Fruit fly (Drosophila melanogaster) whole organism, embryonic: ENCODE results near the gene JIL-1.
A peak's percentile ranks its signal among the peaks of the same experiment; 100 is the strongest.

Experiments used
- CG11398 ChIP-seq: fragments of 200-800 bp; sonication (Bioruptor generic); optimal IDR thresholded peaks from 2 replicates; lab custom pipeline; 2016; ENCODE audit warnings: missing biosample characterization, missing genetic modification characterization
- CG1233 ChIP-seq: fragments of 200-800 bp; sonication (Bioruptor generic); optimal IDR thresholded peaks from 4 replicates; lab custom pipeline; 2018; ENCODE audit warnings: missing biosample characterization, mild to moderate bottlenecking, missing genetic modification characterization
- CG14441 ChIP-seq: fragments of 200-800 bp; sonication (Bioruptor generic); IDR thresholded peaks from 2 replicates; pipeline ENCODE4 v1.3.6; 2022; ENCODE audit warnings: missing biosample characterization, missing genetic modification characterization
- CG14860 ChIP-seq: fragments of 200-800 bp; sonication (Bioruptor generic); IDR thresholded peaks from 3 replicates; pipeline ENCODE4 v1.3.6; 2022; ENCODE audit warnings: missing biosample characterization, missing genetic modification characterization; ENCODE audit not compliant: partially characterized antibody
- CG15479 ChIP-seq: fragments of 200-800 bp; sonication (Bioruptor generic); optimal IDR thresholded peaks from 3 replicates; lab custom pipeline; 2019; ENCODE audit warnings: missing biosample characterization, mild to moderate bottlenecking, missing genetic modification characterization, moderate library complexity
- CG15514 ChIP-seq: fragments of 200-800 bp; sonication (Bioruptor generic); optimal IDR thresholded peaks from 3 replicates; lab custom pipeline; 2017; ENCODE audit warnings: missing biosample characterization, missing genetic modification characterization, mild to moderate bottlenecking, moderate library complexity, missing genetic modification reagents
- CG17568 ChIP-seq: fragments of 200-800 bp; sonication (Bioruptor generic); optimal IDR thresholded peaks from 2 replicates; lab custom pipeline; 2018; ENCODE audit warnings: missing biosample characterization, mild to moderate bottlenecking, missing genetic modification characterization, moderate library complexity
- CG17912 ChIP-seq: fragments of 200-800 bp; sonication (Bioruptor generic); optimal IDR thresholded peaks from 2 replicates; lab custom pipeline; 2018; ENCODE audit warnings: missing biosample characterization, mild to moderate bottlenecking, missing genetic modification characterization
- CG1832 ChIP-seq: fragments of 200-800 bp; sonication (Bioruptor generic); optimal IDR thresholded peaks from 2 replicates; lab custom pipeline; 2017; ENCODE audit warnings: missing biosample characterization, mild to moderate bottlenecking, missing genetic modification characterization, inconsistent platforms
- CG18476 ChIP-seq: fragments of 200-800 bp; sonication (Bioruptor generic); optimal IDR thresholded peaks from 2 replicates; lab custom pipeline; 2016; ENCODE audit warnings: missing biosample characterization, mild to moderate bottlenecking, missing genetic modification characterization
- CG2889 ChIP-seq: fragments of 200-800 bp; sonication (Bioruptor generic); IDR thresholded peaks from 3 replicates; pipeline ENCODE4 v1.3.6; 2022; ENCODE audit warnings: missing biosample characterization, missing genetic modification characterization
- CG3163 ChIP-seq: fragments of 200-800 bp; sonication (Bioruptor generic); optimal IDR thresholded peaks from 3 replicates; lab custom pipeline; 2016; ENCODE audit warnings: missing biosample characterization, missing genetic modification characterization
- CG32767 ChIP-seq: fragments of 200-800 bp; sonication (Bioruptor generic); IDR thresholded peaks from 2 replicates; pipeline ENCODE4 v1.3.6; 2022; ENCODE audit warnings: missing biosample characterization, missing genetic modification characterization
- CG4404 ChIP-seq: fragments of 200-800 bp; sonication (Bioruptor generic); IDR thresholded peaks from 2 replicates; pipeline ENCODE4 v1.3.6; 2022; ENCODE audit warnings: missing biosample characterization, missing genetic modification characterization
- CG4707 ChIP-seq: fragments of 200-800 bp; sonication (Bioruptor generic); optimal IDR thresholded peaks from 2 replicates; lab custom pipeline; 2018; ENCODE audit warnings: missing biosample characterization, mild to moderate bottlenecking, missing genetic modification characterization, moderate library complexity
- CG7357 ChIP-seq: fragments of 200-800 bp; sonication (Bioruptor generic); IDR thresholded peaks from 3 replicates; pipeline ENCODE4 v1.3.6; 2022; ENCODE audit warnings: missing biosample characterization, missing genetic modification characterization
- CG7372 ChIP-seq: fragments of 200-800 bp; sonication (Bioruptor generic); IDR thresholded peaks from 2 replicates; pipeline ENCODE4 v1.3.6; 2022; ENCODE audit warnings: missing biosample characterization, missing genetic modification characterization
- CG8281 ChIP-seq: fragments of 200-800 bp; sonication (Bioruptor generic); optimal IDR thresholded peaks from 2 replicates; lab custom pipeline; 2018; ENCODE audit warnings: missing biosample characterization, mild to moderate bottlenecking, missing genetic modification characterization, moderate library complexity
- CG8290 ChIP-seq, 3 experiments: fragments of 200-800 bp; sonication (Bioruptor generic); optimal IDR thresholded peaks; 2 replicates each; lab custom pipeline; 2016 to 2019; ENCODE audit warnings: missing biosample characterization in 3 of 3, missing genetic modification characterization in 3 of 3, mild to moderate bottlenecking in 2 of 3, moderate library complexity in 1 of 3
- CG8388 ChIP-seq: fragments of 200-800 bp; sonication (Bioruptor generic); optimal IDR thresholded peaks from 2 replicates; lab custom pipeline; 2019; ENCODE audit warnings: missing biosample characterization, mild to moderate bottlenecking, missing genetic modification characterization, moderate library complexity
- CG9609 ChIP-seq: fragments of 200-800 bp; sonication (Bioruptor generic); optimal IDR thresholded peaks from 3 replicates; lab custom pipeline; 2016; ENCODE audit warnings: missing biosample characterization, missing genetic modification characterization
- CG9817 ChIP-seq: fragments of 200-800 bp; sonication (Bioruptor generic); optimal IDR thresholded peaks from 2 replicates; lab custom pipeline; 2018; ENCODE audit warnings: missing biosample characterization, mild to moderate bottlenecking, missing genetic modification characterization, moderate library complexity
- CkIIα-i1 ChIP-seq: fragments of 200-800 bp; sonication (Bioruptor generic); IDR thresholded peaks from 2 replicates; pipeline ENCODE4 v1.3.6; 2022; ENCODE audit warnings: missing biosample characterization, missing genetic modification characterization
- Doc2 ChIP-seq: fragments of 200-800 bp; sonication (Bioruptor generic); IDR thresholded peaks from 2 replicates; pipeline ENCODE4 v1.3.6; 2022; ENCODE audit warnings: missing biosample characterization, missing genetic modification characterization
- E2f1 ChIP-seq: fragments of 200-800 bp; sonication (Bioruptor generic); IDR thresholded peaks from 2 replicates; pipeline ENCODE4 v1.3.6; 2022; ENCODE audit warnings: missing biosample characterization, missing genetic modification characterization
- HLH3B ChIP-seq: fragments of 200-800 bp; sonication (Bioruptor generic); IDR thresholded peaks from 2 replicates; pipeline ENCODE4 v1.3.6; 2022; ENCODE audit warnings: missing biosample characterization, missing genetic modification characterization
- HLHmδ ChIP-seq: fragments of 200-800 bp; sonication (Bioruptor generic); optimal IDR thresholded peaks from 2 replicates; lab custom pipeline; 2018; ENCODE audit warnings: missing biosample characterization, mild to moderate bottlenecking, missing genetic modification characterization, moderate library complexity
- Hr3 ChIP-seq: fragments of 200-800 bp; sonication (Bioruptor generic); optimal IDR thresholded peaks from 3 replicates; lab custom pipeline; 2016; ENCODE audit warnings: missing biosample characterization, missing genetic modification characterization
- Optix ChIP-seq: fragments of 200-800 bp; sonication (Bioruptor generic); IDR thresholded peaks from 3 replicates; pipeline ENCODE4 v1.3.6; 2022; ENCODE audit warnings: missing biosample characterization, missing genetic modification characterization
- Rfx ChIP-seq: fragments of 200-800 bp; sonication (Bioruptor generic); IDR thresholded peaks from 2 replicates; pipeline ENCODE4 v1.3.6; 2022; ENCODE audit warnings: missing biosample characterization, missing genetic modification characterization
- bab2 ChIP-seq: fragments of 200-800 bp; sonication (Bioruptor generic); optimal IDR thresholded peaks from 2 replicates; lab custom pipeline; 2016; ENCODE audit warnings: missing biosample characterization, missing genetic modification characterization
- bigmax ChIP-seq: fragments of 200-800 bp; sonication (Bioruptor generic); optimal IDR thresholded peaks from 2 replicates; lab custom pipeline; 2018; ENCODE audit warnings: missing biosample characterization, mild to moderate bottlenecking, missing genetic modification characterization
- btn ChIP-seq: fragments of 200-800 bp; sonication (Bioruptor generic); optimal IDR thresholded peaks from 2 replicates; lab custom pipeline; 2016; ENCODE audit warnings: missing biosample characterization, missing genetic modification characterization
- chif ChIP-seq, 2 experiments: fragments of 200-800 bp; sonication (Bioruptor generic); optimal IDR thresholded peaks; 3 replicates each; lab custom pipeline; 2016; ENCODE audit warnings: missing biosample characterization in 2 of 2, missing genetic modification characterization in 2 of 2
- dmrt11E ChIP-seq: fragments of 200-800 bp; sonication (Bioruptor generic); optimal IDR thresholded peaks from 3 replicates; lab custom pipeline; 2018; ENCODE audit warnings: missing biosample characterization, mild to moderate bottlenecking, missing genetic modification characterization, moderate library complexity
- dysf ChIP-seq: fragments of 200-800 bp; sonication (Bioruptor generic); IDR thresholded peaks from 3 replicates; pipeline ENCODE4 v1.3.6; 2022; ENCODE audit warnings: missing biosample characterization, missing genetic modification characterization
- ewg ChIP-seq: fragments of 200-800 bp; sonication (Bioruptor generic); optimal IDR thresholded peaks from 3 replicates; lab custom pipeline; 2017; ENCODE audit warnings: mild to moderate bottlenecking, missing biosample characterization, missing genetic modification reagents, missing genetic modification characterization
- exex ChIP-seq: fragments of 200-800 bp; sonication (Bioruptor generic); optimal IDR thresholded peaks from 4 replicates; lab custom pipeline; 2018; ENCODE audit warnings: missing biosample characterization, mild to moderate bottlenecking, missing genetic modification characterization, moderate library complexity
- fd64A ChIP-seq: fragments of 200-800 bp; sonication (Bioruptor generic); optimal IDR thresholded peaks from 3 replicates; lab custom pipeline; 2018; ENCODE audit warnings: missing biosample characterization, mild to moderate bottlenecking, missing genetic modification characterization
- gcm2 ChIP-seq: fragments of 200-800 bp; sonication (Bioruptor generic); optimal IDR thresholded peaks from 2 replicates; lab custom pipeline; 2016; ENCODE audit warnings: missing biosample characterization, missing genetic modification characterization
- klu ChIP-seq: fragments of 200-800 bp; sonication (Bioruptor generic); IDR thresholded peaks from 2 replicates; pipeline ENCODE4 v1.3.6; 2022; ENCODE audit warnings: missing biosample characterization, missing genetic modification characterization
- lov ChIP-seq, 2 experiments: fragments of 200-800 bp in 1 of 2; fragments of >200 bp in 1 of 2; sonication (Bioruptor generic) in 1 of 2; IDR thresholded peaks in 1 of 2; optimal IDR thresholded peaks in 1 of 2; 2 replicates in 1 of 2; 3 replicates in 1 of 2; pipeline versions ENCODE4 v1.3.6 to Lab custom; 2017 to 2022; ENCODE audit warnings: missing biosample characterization in 1 of 2, missing genetic modification characterization in 1 of 2
- otp ChIP-seq: fragments of 200-800 bp; sonication (Bioruptor generic); IDR thresholded peaks from 3 replicates; pipeline ENCODE4, ENCODE4 v1.3.6; 2022; ENCODE audit warnings: missing biosample characterization, missing genetic modification characterization
- repo ChIP-seq: fragments of 200-800 bp; sonication (Bioruptor generic); optimal IDR thresholded peaks from 2 replicates; lab custom pipeline; 2016; ENCODE audit warnings: missing biosample characterization, missing genetic modification characterization
- rib ChIP-seq: fragments of 200-800 bp; sonication (Bioruptor generic); IDR thresholded peaks from 2 replicates; pipeline ENCODE4 v1.3.6; 2022; ENCODE audit warnings: missing biosample characterization, missing genetic modification characterization
- salm ChIP-seq: fragments of 200-800 bp; sonication (Bioruptor generic); optimal IDR thresholded peaks from 2 replicates; lab custom pipeline; 2018; ENCODE audit warnings: missing biosample characterization, mild to moderate bottlenecking, missing genetic modification characterization
- sna ChIP-seq: fragments of 200-800 bp; sonication (Bioruptor generic); IDR thresholded peaks from 2 replicates; pipeline ENCODE4 v1.3.6; 2022; ENCODE audit warnings: missing biosample characterization, missing genetic modification characterization; ENCODE audit not compliant: partially characterized antibody
- ssp ChIP-seq: fragments of 200-800 bp; sonication (Bioruptor generic); IDR thresholded peaks from 2 replicates; pipeline ENCODE4 v1.3.6; 2022; ENCODE audit warnings: missing biosample characterization, missing genetic modification characterization
- sug ChIP-seq: fragments of 200-800 bp; optimal IDR thresholded peaks from 2 replicates; lab custom pipeline; 2019; ENCODE audit warnings: missing biosample characterization, mild to moderate bottlenecking, missing genetic modification characterization, moderate library complexity
- tx ChIP-seq: fragments of 200-800 bp; sonication (Bioruptor generic); optimal IDR thresholded peaks from 2 replicates; lab custom pipeline; 2016; ENCODE audit warnings: missing biosample characterization, missing genetic modification characterization
- usp ChIP-seq: fragments of >200 bp; optimal IDR thresholded peaks from 2 replicates; lab custom pipeline; 2017; ENCODE audit warnings: missing biosample characterization, missing genetic modification characterization

The JIL-1 gene

DNA sequence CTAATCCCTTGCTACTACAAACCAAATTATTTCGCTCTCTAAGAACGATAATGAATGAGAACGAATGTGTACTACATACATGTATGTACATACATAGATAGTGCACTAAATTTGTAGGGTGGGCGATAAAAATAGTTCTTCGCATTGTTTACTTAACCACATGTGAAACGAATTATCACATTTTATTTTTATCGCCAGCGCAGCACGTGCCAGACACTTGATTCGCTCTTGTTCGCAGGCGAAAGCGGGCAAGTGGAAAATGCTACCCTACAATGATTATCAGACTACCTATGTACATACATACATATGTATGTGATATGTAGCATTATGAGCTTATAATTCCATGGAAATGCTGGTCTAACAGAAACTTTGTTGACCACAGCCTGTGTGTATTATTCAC, 7.2 kb downstream of the JIL-1 start (continued):
- TF ChIP-seq dmrt11E (tag; lab: Kevin White, UChicago) (no peak), CG14860 (GFP tag; lab: Robert Waterston, UW) (no peak), ewg (no peak), CG9817 (no peak), chif (GFP tag; optimal IDR thresholded peaks at IDR 0.05; lab: Kevin White, UChicago) (no peak), ssp (GFP tag; lab: Robert Waterston, UW) (no peak), CG15479 (GFP tag; lab: Kevin White, UChicago) (peak; percentile 48), CG15514 (GFP tag; lab: Kevin White, UChicago) (peak; percentile 27), CG8281 (no peak), E2f1 (GFP tag; lab: Robert Waterston, UW) (no peak), lov (optimal IDR thresholded peaks at IDR 0.05; lab: Kevin White, UChicago) (no peak), lov (GFP tag; IDR thresholded peaks at IDR 0.05; lab: Robert Waterston, UW) (no peak), usp (GFP tag; lab: Kevin White, UChicago) (no peak), CG8388 (no peak), CG17568 (GFP tag; lab: Kevin White, UChicago) (no peak), sna (GFP tag; lab: Robert Waterston, UW) (no peak), klu (GFP tag; lab: Robert Waterston, UW) (no peak), CG11398 (GFP tag; lab: Kevin White, UChicago) (no peak), bigmax (GFP tag; lab: Kevin White, UChicago) (peak; percentile 63), btn (no peak), salm (tag; lab: Kevin White, UChicago) (no peak), Rfx (GFP tag; lab: Robert Waterston, UW) (no peak), bab2 (GFP tag; lab: Kevin White, UChicago) (no peak), CG32767 (GFP tag; lab: Robert Waterston, UW) (no peak), CG4404 (GFP tag; lab: Robert Waterston, UW) (no peak), CG9609 (no peak), sug (tag; lab: Kevin White, UChicago) (peak; percentile 92), exex (tag; lab: Kevin White, UChicago) (peak; percentile 54), rib (GFP tag; lab: Robert Waterston, UW) (no peak), CG7357 (GFP tag; lab: Robert Waterston, UW) (no peak), Hr3 (GFP tag; lab: Kevin White, UChicago) (no peak), CG3163 (no peak), Doc2 (GFP tag; lab: Robert Waterston, UW) (no peak), dysf (no peak), tx (GFP tag; lab: Kevin White, UChicago) (no peak), CG1233 (GFP tag; lab: Kevin White, UChicago) (no peak), CG18476 (GFP tag; lab: Kevin White, UChicago) (no peak), repo (GFP tag; lab: Kevin White, UChicago) (no peak), HLH3B (GFP tag; lab: Robert Waterston, UW) (no peak), HLHmδ (peak; percentile 28), CG7372 (no peak), Optix (GFP tag; lab: Robert Waterston, UW) (no peak), CkIIα-i1 (GFP tag; lab: Robert Waterston, UW) (no peak), fd64A (GFP tag; lab: Kevin White, UChicago) (peak; percentile 42), CG8290 (GFP tag; optimal IDR thresholded peaks at IDR 0.05; lab: Kevin White, UChicago) (no peak), CG8290 (tag; optimal IDR thresholded peaks at IDR 0.05; lab: Kevin White, UChicago) (peak in 1 of 2 experiments; percentile 53), CG17912 (no peak), CG4707 (GFP tag; lab: Kevin White, UChicago) (no peak), CG14441 (GFP tag; lab: Robert Waterston, UW) (no peak), CG2889 (GFP tag; lab: Robert Waterston, UW) (no peak), otp (no peak), CG1832 (GFP tag; lab: Kevin White, UChicago) (no peak), gcm2 (GFP tag; lab: Kevin White, UChicago) (no peak)
